Fruit fly (Drosophila melanogaster) whole organism, pupa: ENCODE data around the gene CG3457.

Source experiments
- CG13204 ChIP-seq: fragments of 200-800 bp; sonication (Bioruptor generic); optimal IDR thresholded peaks from 2 replicates; lab custom pipeline; 2018; ENCODE audit warnings: missing biosample characterization, mild to moderate bottlenecking, missing genetic modification characterization, moderate library complexity
- CG14655 ChIP-seq: fragments of 200-800 bp; sonication (Bioruptor generic); optimal IDR thresholded peaks from 3 replicates; lab custom pipeline; 2017; ENCODE audit warnings: mild to moderate bottlenecking, missing biosample characterization, missing genetic modification reagents, missing genetic modification characterization
- CG15710 ChIP-seq: fragments of 200-800 bp; sonication (Bioruptor generic); optimal IDR thresholded peaks from 2 replicates; lab custom pipeline; 2018; ENCODE audit warnings: missing biosample characterization, mild to moderate bottlenecking, missing genetic modification characterization, moderate library complexity
- CG34367 ChIP-seq: fragments of 200-800 bp; sonication (Bioruptor generic); optimal IDR thresholded peaks from 2 replicates; lab custom pipeline; 2018; ENCODE audit warnings: missing biosample characterization, mild to moderate bottlenecking, missing genetic modification characterization
- Pif1B ChIP-seq: fragments of 200-800 bp; sonication (Bioruptor generic); optimal IDR thresholded peaks from 3 replicates; lab custom pipeline; 2016; ENCODE audit warnings: missing biosample characterization, missing genetic modification characterization
- Snoo ChIP-seq: fragments of 200-800 bp; sonication (Bioruptor generic); optimal IDR thresholded peaks from 3 replicates; lab custom pipeline; 2017; ENCODE audit warnings: missing biosample characterization, mild to moderate bottlenecking, missing genetic modification characterization, inconsistent platforms

DNA sequence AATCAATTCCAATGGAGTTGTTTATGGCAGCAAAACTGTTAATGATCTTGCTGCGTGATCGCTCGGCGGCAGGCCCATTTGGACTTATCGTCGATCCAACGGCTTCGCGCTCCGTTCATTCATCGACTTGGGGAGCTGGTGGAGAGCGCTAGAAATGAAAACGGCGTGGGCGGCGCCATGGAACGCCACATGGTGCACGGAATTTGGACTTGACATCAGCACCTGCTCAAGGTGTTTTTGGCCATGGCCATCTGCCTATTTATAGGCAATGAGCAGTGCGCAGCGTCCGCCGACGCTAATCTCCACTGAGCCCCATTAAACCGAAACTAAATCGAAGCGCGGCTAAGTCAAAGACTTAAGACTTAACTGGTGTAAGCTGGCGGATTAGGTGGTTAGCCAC, 30.8 kb downstream of the CG3457 start:
- TF ChIP-seq CG13204 (GFP tag; lab: Kevin White, UChicago), result no peak
- no peak for TF ChIP-seq Pif1B
- TF ChIP-seq Snoo, result no peak
- no peak for TF ChIP-seq CG14655 (GFP tag; lab: Kevin White, UChicago)
- no peak for TF ChIP-seq CG15710 (tag; lab: Kevin White, UChicago)
- no peak for TF ChIP-seq CG34367
